Fruit fly (Drosophila melanogaster): ENCODE data around the gene CG43390.

Gene CG43390

DNA sequence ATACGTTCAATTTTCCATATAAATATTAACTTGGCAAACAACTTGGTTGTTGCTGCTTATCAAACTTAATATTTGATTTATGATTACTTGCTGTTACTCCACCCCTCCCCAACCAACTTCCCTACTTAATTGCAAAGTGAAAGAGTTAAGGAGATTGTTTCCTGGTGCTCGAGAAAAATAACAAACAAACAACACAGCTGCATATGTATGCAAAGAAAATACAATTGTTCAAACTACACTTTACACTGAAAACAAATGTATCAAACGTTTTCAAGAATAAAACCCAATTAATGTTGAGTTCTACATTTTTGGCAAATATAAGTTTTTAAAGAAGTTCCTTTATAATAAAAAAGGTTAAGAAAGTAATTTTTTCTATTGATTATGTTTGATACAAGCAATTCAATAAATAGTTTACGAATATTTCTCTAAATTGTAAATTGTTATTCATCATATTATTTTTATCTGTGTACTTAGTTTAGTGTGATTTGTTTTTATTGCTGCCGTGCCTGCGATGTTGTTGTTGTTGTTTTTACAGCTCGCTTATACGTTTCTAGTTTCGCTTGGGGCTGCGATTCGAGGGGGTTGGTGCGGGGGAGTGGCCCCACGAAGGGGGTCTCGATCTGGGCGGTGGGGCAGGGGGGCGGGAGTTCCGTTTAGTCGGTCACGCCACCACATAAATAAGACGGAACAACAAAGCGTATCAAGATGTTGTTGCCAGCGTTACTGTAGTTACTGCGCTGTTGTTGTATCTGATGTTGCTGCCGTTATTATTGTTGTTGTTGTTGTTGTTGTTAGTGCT lies 23.9 kb downstream of the CG43390 start (continued):
- TF ChIP-seq Dp (GFP tag; optimal IDR thresholded peaks at IDR 0.05) (no peak), CG10462 (GFP tag; optimal IDR thresholded peaks at IDR 0.05) (peak; percentile 52), odd (GFP tag; optimal IDR thresholded peaks at IDR 0.05) (peak; percentile 72), CG3407 (GFP tag; optimal IDR thresholded peaks at IDR 0.05) (peak; percentile 63), crc (GFP tag; optimal IDR thresholded peaks at IDR 0.05) (no peak), Dref (GFP tag; IDR thresholded peaks at IDR 0.05) (no peak), tin (GFP tag; optimal IDR thresholded peaks at IDR 0.05) (peak; percentile 41), Atf3 (GFP tag; optimal IDR thresholded peaks at IDR 0.05) (peak; percentile 49), CG9797 (GFP tag; optimal IDR thresholded peaks at IDR 0.05) (no peak), CG17359 (tag; optimal IDR thresholded peaks at IDR 0.05) (peak; percentile 82), Eip74EF (GFP tag; optimal IDR thresholded peaks at IDR 0.05) (peak in 1 of 2 experiments; percentile 87), PHDP (tag; optimal IDR thresholded peaks at IDR 0.05) (peak; percentile 86), CG10959 (GFP tag; IDR thresholded peaks at IDR 0.05) (no peak), HLH3B (GFP tag; IDR thresholded peaks at IDR 0.05) (peak; percentile 38; the same call in 1 of the 2 replicates), sd (tag; optimal IDR thresholded peaks at IDR 0.05) (peak; percentile 45), CG12391 (tag; optimal IDR thresholded peaks at IDR 0.05) (peak; percentile 87), CG12769 (tag; optimal IDR thresholded peaks at IDR 0.05) (peak; percentile 61), lmd (GFP tag; IDR thresholded peaks at IDR 0.05) (peak; percentile 66), CG14860 (GFP tag; IDR thresholded peaks at IDR 0.05; ENCODE audit: partially characterized antibody) (no peak), CG10267 (tag; optimal IDR thresholded peaks at IDR 0.05) (peak; percentile 79), Doc3 (GFP tag; IDR thresholded peaks at IDR 0.05; ENCODE audit: partially characterized antibody) (no peak), maf-S (GFP tag; optimal IDR thresholded peaks at IDR 0.05) (peak; percentile 39), ERR (GFP tag; optimal IDR thresholded peaks at IDR 0.05) (peak; percentile 24), CG15514 (GFP tag; optimal IDR thresholded peaks at IDR 0.05) (peak; percentile 9), Dip3 (GFP tag; optimal IDR thresholded peaks at IDR 0.05) (no peak), kah (GFP tag; optimal IDR thresholded peaks at IDR 0.05) (no peak), ems (GFP tag; optimal IDR thresholded peaks at IDR 0.05) (no peak), nau (GFP tag; optimal IDR thresholded peaks at IDR 0.05) (peak; percentile 4), ind (GFP tag; optimal IDR thresholded peaks at IDR 0.05) (peak; percentile 48), CG13424 (tag; optimal IDR thresholded peaks at IDR 0.05) (peak; percentile 84), onecut (GFP tag; IDR thresholded peaks at IDR 0.05) (peak; percentile 38; the same call in 1 of the 2 replicates), Scr (GFP tag; IDR thresholded peaks at IDR 0.05; ENCODE audit: partially characterized antibody) (no peak), CG18619 (GFP tag; optimal IDR thresholded peaks at IDR 0.05) (peak; percentile 62), hbn (GFP tag; IDR thresholded peaks at IDR 0.05; ENCODE audit: partially characterized antibody) (peak; percentile 25; the same call in 1 of the 2 replicates), CG43689 (GFP tag; IDR thresholded peaks at IDR 0.05) (no peak), hth (optimal IDR thresholded peaks at IDR 0.05) (no peak), toy (GFP tag; IDR thresholded peaks at IDR 0.05) (no peak), CG1602 (GFP tag; optimal IDR thresholded peaks at IDR 0.05) (peak; percentile 67), chm (GFP tag; IDR thresholded peaks at IDR 0.05) (no peak), CG5180 (GFP tag; optimal IDR thresholded peaks at IDR 0.05) (peak; percentile 48), unc-4 (GFP tag; IDR thresholded peaks at IDR 0.05; ENCODE audit: partially characterized antibody) (no peak), sna (GFP tag; IDR thresholded peaks at IDR 0.05; ENCODE audit: partially characterized antibody) (no peak), ranshi (GFP tag; IDR thresholded peaks at IDR 0.05) (peak; percentile 62; the same call in 1 of the 2 replicates), ATbp (GFP tag; optimal IDR thresholded peaks at IDR 0.05) (peak; percentile 38), jigr1 (GFP tag; IDR thresholded peaks at IDR 0.05) (no peak), gfzf (GFP tag; optimal IDR thresholded peaks at IDR 0.05) (no peak), btn (GFP tag; optimal IDR thresholded peaks at IDR 0.05) (no peak), gce (GFP tag; IDR thresholded peaks at IDR 0.05) (peak; percentile 26; the same call in 1 of the 3 replicates), yki (optimal IDR thresholded peaks at IDR 0.05) (no peak)
